Fruit fly (Drosophila melanogaster): ENCODE results near the gene CG34112.

DNA sequence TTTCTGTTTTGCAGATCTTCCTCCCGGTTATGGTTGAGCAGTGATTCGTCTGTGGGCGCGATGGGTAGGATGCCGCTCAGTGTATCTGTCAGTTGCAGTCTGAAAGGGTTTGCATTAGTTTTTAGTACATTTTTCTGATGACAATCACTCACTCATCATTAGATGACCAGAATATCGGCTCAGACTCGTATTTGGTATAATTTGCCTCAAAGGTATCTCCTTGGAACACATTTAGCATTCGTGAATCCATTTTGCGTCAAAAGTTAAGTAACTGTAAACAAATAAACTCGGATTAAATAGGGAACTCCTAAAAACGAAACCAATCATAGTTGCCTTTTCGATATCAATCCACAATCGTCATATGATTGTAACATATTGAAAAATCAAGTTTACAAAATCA, 32.7 kb upstream of the CG34112 start, which contains the start of gene CG31525:
- no peak for TF ChIP-seq ss (GFP tag; optimal IDR thresholded peaks at IDR 0.05)
- no peak for TF ChIP-seq Eip75B (GFP tag; optimal IDR thresholded peaks at IDR 0.05)
- no peak for TF ChIP-seq CG1621 (tag; optimal IDR thresholded peaks at IDR 0.05)
- no peak for TF ChIP-seq CG31627 (GFP tag; optimal IDR thresholded peaks at IDR 0.05)
- no peak for TF ChIP-seq topi (GFP tag; optimal IDR thresholded peaks at IDR 0.05)
- no peak for TF ChIP-seq CG16779 (tag; optimal IDR thresholded peaks at IDR 0.05)
- TF ChIP-seq CG10669 (GFP tag; optimal IDR thresholded peaks at IDR 0.05): no peak
- TF ChIP-seq CG32006 (GFP tag; optimal IDR thresholded peaks at IDR 0.05): no peak
- TF ChIP-seq CG3032 (tag; optimal IDR thresholded peaks at IDR 0.05): no peak
- no peak for TF ChIP-seq Met (GFP tag; optimal IDR thresholded peaks at IDR 0.05)
- no peak for TF ChIP-seq acj6 (GFP tag; optimal IDR thresholded peaks at IDR 0.05)

Data from whole organism, prepupa.